Fruit fly (Drosophila melanogaster) whole organism, embryonic: ENCODE data around the gene CG42828.

Experiments used
- Aef1 ChIP-seq: fragments of 200-800 bp; sonication (Bioruptor generic); IDR thresholded peaks from 3 replicates; pipeline ENCODE4 v1.3.6; 2022; ENCODE audit warnings: missing biosample characterization, missing genetic modification characterization
- Atf6 ChIP-seq: fragments of 200-800 bp; sonication (Bioruptor generic); IDR thresholded peaks from 2 replicates; pipeline ENCODE4 v1.3.6; 2022; ENCODE audit warnings: missing biosample characterization, missing genetic modification characterization
- CG10209 ChIP-seq: fragments of 200-800 bp; sonication (Bioruptor generic); optimal IDR thresholded peaks from 3 replicates; lab custom pipeline; 2017; ENCODE audit warnings: missing biosample characterization, mild to moderate bottlenecking, missing genetic modification characterization, missing genetic modification reagents
- CG10543 ChIP-seq: fragments of 200-800 bp; sonication (Bioruptor generic); optimal IDR thresholded peaks from 3 replicates; lab custom pipeline; 2017; ENCODE audit warnings: missing biosample characterization, mild to moderate bottlenecking, missing genetic modification characterization, moderate library complexity
- CG11085 ChIP-seq: fragments of 200-800 bp; sonication (Bioruptor generic); IDR thresholded peaks from 2 replicates; pipeline ENCODE4 v1.3.6; 2022; ENCODE audit warnings: missing biosample characterization, missing genetic modification characterization
- CG11247 ChIP-seq: fragments of 200-800 bp; sonication (Bioruptor generic); IDR thresholded peaks from 2 replicates; pipeline ENCODE4 v1.3.6; 2022; ENCODE audit warnings: missing biosample characterization, missing genetic modification characterization
- CG11696 ChIP-seq: fragments of 200-800 bp; sonication (Bioruptor generic); IDR thresholded peaks from 2 replicates; pipeline ENCODE4 v1.3.6; 2022; ENCODE audit warnings: missing biosample characterization, missing genetic modification characterization
- CG12236 ChIP-seq: fragments of 200-800 bp; sonication (Bioruptor generic); optimal IDR thresholded peaks from 2 replicates; lab custom pipeline; 2016; ENCODE audit warnings: missing biosample characterization, missing genetic modification characterization
- CG14050 ChIP-seq: fragments of 200-800 bp; sonication (Bioruptor generic); IDR thresholded peaks from 3 replicates; pipeline ENCODE4 v1.3.6; 2022; ENCODE audit warnings: missing biosample characterization, missing genetic modification characterization
- CG15601 ChIP-seq: fragments of 200-800 bp; sonication (Bioruptor generic); optimal IDR thresholded peaks from 3 replicates; lab custom pipeline; 2019; ENCODE audit warnings: missing biosample characterization, mild to moderate bottlenecking, missing genetic modification characterization, moderate library complexity
- CG1647 ChIP-seq: fragments of 200-800 bp; sonication (Bioruptor generic); optimal IDR thresholded peaks from 3 replicates; lab custom pipeline; 2016; ENCODE audit warnings: missing biosample characterization, missing genetic modification characterization
- CG2889 ChIP-seq: fragments of 200-800 bp; sonication (Bioruptor generic); IDR thresholded peaks from 3 replicates; pipeline ENCODE4 v1.3.6; 2022; ENCODE audit warnings: missing biosample characterization, missing genetic modification characterization
- CG31388 ChIP-seq: fragments of 200-800 bp; sonication (Bioruptor generic); optimal IDR thresholded peaks from 2 replicates; lab custom pipeline; 2016; ENCODE audit warnings: missing biosample characterization, missing genetic modification characterization
- CG33213 ChIP-seq: fragments of 200-800 bp; sonication (Bioruptor generic); optimal IDR thresholded peaks from 3 replicates; lab custom pipeline; 2016; ENCODE audit warnings: missing biosample characterization, missing genetic modification characterization
- CG4328 ChIP-seq: fragments of 200-800 bp; sonication (Bioruptor generic); optimal IDR thresholded peaks from 3 replicates; lab custom pipeline; 2017; ENCODE audit warnings: missing biosample characterization, missing genetic modification reagents, missing genetic modification characterization
- CG5245 ChIP-seq: fragments of 200-800 bp; sonication (Bioruptor generic); optimal IDR thresholded peaks from 3 replicates; lab custom pipeline; 2016; ENCODE audit warnings: missing biosample characterization, missing genetic modification characterization
- CG7786 ChIP-seq: fragments of 200-800 bp; sonication (Bioruptor generic); optimal IDR thresholded peaks from 2 replicates; lab custom pipeline; 2016; ENCODE audit warnings: missing biosample characterization, missing genetic modification characterization
- CG7928 ChIP-seq: fragments of 200-800 bp; sonication (Bioruptor generic); optimal IDR thresholded peaks from 2 replicates; lab custom pipeline; 2017; ENCODE audit warnings: missing biosample characterization, mild to moderate bottlenecking, missing genetic modification characterization
- Camta ChIP-seq: fragments of 200-800 bp; sonication (Bioruptor generic); optimal IDR thresholded peaks from 2 replicates; lab custom pipeline; 2016; ENCODE audit warnings: missing biosample characterization, missing genetic modification characterization
- D19B ChIP-seq: fragments of 200-800 bp; sonication (Bioruptor generic); optimal IDR thresholded peaks from 2 replicates; lab custom pipeline; 2017; ENCODE audit warnings: missing biosample characterization, mild to moderate bottlenecking, missing genetic modification characterization
- Dfd ChIP-seq, 2 experiments: fragments of >200 bp; optimal IDR thresholded peaks; 2 replicates each; lab custom pipeline; 2017; ENCODE audit warnings: missing biosample characterization in 2 of 2, missing genetic modification characterization in 2 of 2
- Dref ChIP-seq: fragments of 200-800 bp; sonication (Bioruptor generic); IDR thresholded peaks from 2 replicates; pipeline ENCODE4 v1.3.6; 2022; ENCODE audit warnings: missing biosample characterization, missing genetic modification characterization
- H15 ChIP-seq: fragments of 200-800 bp; sonication (Bioruptor generic); IDR thresholded peaks from 3 replicates; pipeline ENCODE4 v1.3.6; 2022; ENCODE audit warnings: missing biosample characterization, missing genetic modification characterization
- HLH4C ChIP-seq: fragments of 200-800 bp; sonication (Bioruptor generic); IDR thresholded peaks from 3 replicates; pipeline ENCODE4 v1.3.6; 2022; ENCODE audit warnings: missing biosample characterization, missing genetic modification characterization; ENCODE audit not compliant: partially characterized antibody
- HmgZ ChIP-seq: fragments of 200-800 bp; sonication (Bioruptor generic); optimal IDR thresholded peaks from 2 replicates; lab custom pipeline; 2018; ENCODE audit warnings: missing biosample characterization, mild to moderate bottlenecking, missing genetic modification characterization
- MESR4 ChIP-seq: fragments of 200-800 bp; sonication (Bioruptor generic); optimal IDR thresholded peaks from 2 replicates; lab custom pipeline; 2018; ENCODE audit warnings: missing biosample characterization, mild to moderate bottlenecking, missing genetic modification characterization, moderate library complexity
- MTF-1 ChIP-seq: fragments of 200-800 bp; sonication (Bioruptor generic); optimal IDR thresholded peaks from 2 replicates; lab custom pipeline; 2018; ENCODE audit warnings: missing biosample characterization, mild to moderate bottlenecking, missing genetic modification characterization, borderline replicate concordance
- Mrtf ChIP-seq: fragments of 200-800 bp; sonication (Bioruptor generic); IDR thresholded peaks from 3 replicates; pipeline ENCODE4 v1.3.6; 2022; ENCODE audit warnings: missing biosample characterization, missing genetic modification characterization
- NC2α ChIP-seq: fragments of 200-800 bp; sonication (Bioruptor generic); optimal IDR thresholded peaks from 2 replicates; lab custom pipeline; 2016; ENCODE audit warnings: missing biosample characterization, missing genetic modification characterization
- NK7.1 ChIP-seq: fragments of 200-800 bp; sonication (Bioruptor generic); optimal IDR thresholded peaks from 3 replicates; lab custom pipeline; 2016; ENCODE audit warnings: missing biosample characterization, missing genetic modification characterization
- Opbp ChIP-seq: fragments of 200-800 bp; sonication (Bioruptor generic); IDR thresholded peaks from 3 replicates; pipeline ENCODE4 v1.3.6; 2022; ENCODE audit warnings: missing biosample characterization, missing genetic modification characterization; ENCODE audit not compliant: partially characterized antibody
- Ptx1 ChIP-seq: fragments of 200-800 bp; sonication (Bioruptor generic); IDR thresholded peaks from 2 replicates; pipeline ENCODE4 v1.3.6; 2022; ENCODE audit warnings: missing biosample characterization, missing genetic modification characterization
- Side ChIP-seq: fragments of 200-800 bp; sonication (Bioruptor generic); optimal IDR thresholded peaks from 2 replicates; lab custom pipeline; 2016; ENCODE audit warnings: missing biosample characterization, missing genetic modification characterization
- Taf1 ChIP-seq: fragments of 200-800 bp; sonication (Bioruptor generic); IDR thresholded peaks from 2 replicates; pipeline ENCODE4 v1.3.6; 2022; ENCODE audit warnings: missing biosample characterization, missing genetic modification characterization
- aop ChIP-seq: fragments of 200-800 bp; sonication (Bioruptor generic); IDR thresholded peaks from 2 replicates; pipeline ENCODE4 v1.3.6; 2022; ENCODE audit warnings: missing biosample characterization, missing genetic modification characterization
- bowl ChIP-seq: fragments of 200-800 bp; sonication (Bioruptor generic); IDR thresholded peaks from 2 replicates; pipeline ENCODE4 v1.3.6; 2022; ENCODE audit warnings: missing biosample characterization, missing genetic modification characterization
- cg ChIP-seq: fragments of 200-800 bp; sonication (Bioruptor generic); optimal IDR thresholded peaks from 3 replicates; lab custom pipeline; 2019; ENCODE audit warnings: missing biosample characterization, mild to moderate bottlenecking, missing genetic modification characterization, moderate library complexity
- croc ChIP-seq: fragments of 200-800 bp; sonication (Bioruptor generic); conservative IDR thresholded peaks from 3 replicates; pipeline ENCODE4 v1.3.6; 2022; ENCODE audit warnings: missing biosample characterization, missing genetic modification characterization
- dysf ChIP-seq: fragments of 200-800 bp; sonication (Bioruptor generic); IDR thresholded peaks from 3 replicates; pipeline ENCODE4 v1.3.6; 2022; ENCODE audit warnings: missing biosample characterization, missing genetic modification characterization
- en ChIP-seq: fragments of 200-800 bp; sonication (Bioruptor generic); optimal IDR thresholded peaks from 2 replicates; lab custom pipeline; 2016; ENCODE audit warnings: missing biosample characterization, missing genetic modification characterization
- eve ChIP-seq, 2 experiments: fragments of >200 bp; optimal IDR thresholded peaks; 2 replicates each; lab custom pipeline; 2017; ENCODE audit warnings: missing biosample characterization in 2 of 2, missing genetic modification characterization in 2 of 2
- ewg ChIP-seq: fragments of 200-800 bp; sonication (Bioruptor generic); optimal IDR thresholded peaks from 3 replicates; lab custom pipeline; 2017; ENCODE audit warnings: mild to moderate bottlenecking, missing biosample characterization, missing genetic modification reagents, missing genetic modification characterization
- fd96Cb ChIP-seq: fragments of 200-800 bp; sonication (Bioruptor generic); optimal IDR thresholded peaks from 2 replicates; lab custom pipeline; 2018; ENCODE audit warnings: missing biosample characterization, mild to moderate bottlenecking, missing genetic modification characterization, moderate library complexity
- ham ChIP-seq: fragments of 200-800 bp; sonication (Bioruptor generic); IDR thresholded peaks from 2 replicates; pipeline ENCODE4 v1.3.6; 2022; ENCODE audit warnings: missing biosample characterization, missing genetic modification characterization
- kay ChIP-seq: fragments of 200-800 bp; sonication (Bioruptor generic); optimal IDR thresholded peaks from 2 replicates; lab custom pipeline; 2016; ENCODE audit warnings: missing biosample characterization, missing genetic modification characterization
- lilli ChIP-seq: fragments of 200-800 bp; sonication (Bioruptor generic); optimal IDR thresholded peaks from 3 replicates; lab custom pipeline; 2016; ENCODE audit warnings: missing biosample characterization, missing genetic modification characterization
- run ChIP-seq: fragments of 200-800 bp; sonication (Bioruptor generic); optimal IDR thresholded peaks from 3 replicates; lab custom pipeline; 2018; ENCODE audit warnings: missing biosample characterization, mild to moderate bottlenecking, missing genetic modification characterization
- shn ChIP-seq: fragments of 200-800 bp; sonication (Bioruptor generic); optimal IDR thresholded peaks from 3 replicates; lab custom pipeline; 2016; ENCODE audit warnings: missing biosample characterization, missing genetic modification characterization
- slp2 ChIP-seq: fragments of 200-800 bp; sonication (Bioruptor generic); optimal IDR thresholded peaks from 2 replicates; lab custom pipeline; 2016; ENCODE audit warnings: missing biosample characterization, missing genetic modification characterization
- tna ChIP-seq: fragments of 200-800 bp; sonication (Bioruptor generic); IDR thresholded peaks from 2 replicates; pipeline ENCODE4 v1.3.6; 2022; ENCODE audit warnings: missing biosample characterization, missing genetic modification characterization; ENCODE audit not compliant: partially characterized antibody
- wek ChIP-seq: fragments of 200-800 bp; sonication (Bioruptor generic); optimal IDR thresholded peaks from 3 replicates; lab custom pipeline; 2018; ENCODE audit warnings: missing biosample characterization, mild to moderate bottlenecking, missing genetic modification characterization, moderate library complexity

The CG42828 gene

dm6 chr3R:23345057-23345776 is 28.3 kb upstream of the CG42828 start (continued):
- TF ChIP-seq shn (GFP tag; lab: Kevin White, UChicago) (no peak), wek (no peak), slp2 (no peak), Aef1 (GFP tag; lab: Robert Waterston, UW) (no peak), CG12236 (no peak), dysf (GFP tag; lab: Robert Waterston, UW) (no peak), NC2α (GFP tag; lab: Kevin White, UChicago) (no peak), CG11696 (GFP tag; lab: Robert Waterston, UW) (no peak), Mrtf (GFP tag; lab: Robert Waterston, UW) (no peak), HLH4C (GFP tag; lab: Robert Waterston, UW) (no peak), lilli (GFP tag; lab: Kevin White, UChicago) (peak; percentile 3), Atf6 (GFP tag; lab: Robert Waterston, UW) (no peak; the same call in 1 of the 2 replicates), Ptx1 (GFP tag; lab: Robert Waterston, UW) (no peak), croc (GFP tag; lab: Robert Waterston, UW) (peak; percentile 46), CG31388 (GFP tag; lab: Kevin White, UChicago) (no peak), CG1647 (GFP tag; lab: Kevin White, UChicago) (no peak), MTF-1 (GFP tag; lab: Kevin White, UChicago) (no peak), cg (no peak), CG10543 (no peak), Taf1 (GFP tag; lab: Robert Waterston, UW) (no peak), CG11085 (GFP tag; lab: Robert Waterston, UW) (no peak), tna (GFP tag; lab: Robert Waterston, UW) (no peak), CG14050 (GFP tag; lab: Robert Waterston, UW) (no peak), ewg (no peak), HmgZ (tag; lab: Kevin White, UChicago) (no peak), NK7.1 (GFP tag; lab: Kevin White, UChicago) (no peak), run (tag; lab: Kevin White, UChicago) (no peak), ham (GFP tag; lab: Robert Waterston, UW) (no peak), eve (GFP tag; optimal IDR thresholded peaks at IDR 0.05; lab: Kevin White, UChicago) (no peak), D19B (GFP tag; lab: Kevin White, UChicago) (no peak), Dref (GFP tag; lab: Robert Waterston, UW) (no peak), CG7786 (GFP tag; lab: Kevin White, UChicago) (no peak), bowl (no peak), Dfd (GFP tag; optimal IDR thresholded peaks at IDR 0.05; lab: Kevin White, UChicago) (no peak), CG5245 (GFP tag; lab: Kevin White, UChicago) (peak; percentile 5), H15 (GFP tag; lab: Robert Waterston, UW) (no peak), CG33213 (no peak), fd96Cb (peak; percentile 43), kay (GFP tag; lab: Kevin White, UChicago) (no peak), CG15601 (peak; percentile 51), aop (GFP tag; lab: Robert Waterston, UW) (no peak), Camta (no peak), Opbp (no peak), MESR4 (GFP tag; lab: Kevin White, UChicago) (no peak), CG10209 (GFP tag; lab: Kevin White, UChicago) (peak; percentile 9), CG4328 (GFP tag; lab: Kevin White, UChicago) (no peak), Side (GFP tag; lab: Kevin White, UChicago) (no peak), CG7928 (GFP tag; lab: Kevin White, UChicago) (no peak), CG2889 (GFP tag; lab: Robert Waterston, UW) (no peak), en (no peak), CG11247 (GFP tag; lab: Robert Waterston, UW) (no peak)
